Worm (Caenorhabditis elegans) whole organism, late embryonic: ENCODE measurements around the gene sma-2.

Experiments
- ama-1 ChIP-seq: fragments of 150-350 bp; optimal IDR thresholded peaks from 2 replicates; lab custom pipeline; 2014
- ceh-14 ChIP-seq: sonication (generic microtip); optimal IDR thresholded peaks from 2 replicates; lab custom pipeline; 2016; ENCODE audit warnings: missing genotype, missing genetic modification characterization, missing compliant biosample characterization
- elt-2 ChIP-seq: sonication (generic microtip); optimal IDR thresholded peaks from 2 replicates; lab custom pipeline; 2016; ENCODE audit warnings: missing genetic modification reagents, missing genetic modification characterization, missing compliant biosample characterization
- ref-2 ChIP-seq: sonication (generic microtip); optimal IDR thresholded peaks from 2 replicates; lab custom pipeline; 2016; ENCODE audit warnings: missing genetic modification characterization, missing compliant biosample characterization
- unc-3 ChIP-seq, 2 experiments: fragments of 200-800 bp in 1 of 2; sonication (Bioruptor generic) in 1 of 2; sonication (generic microtip) in 1 of 2; conservative IDR thresholded peaks in 1 of 2; optimal IDR thresholded peaks in 1 of 2; 2 replicates each; pipeline versions ENCODE4 v1.3.6 to Lab custom; 2016 to 2022; ENCODE audit warnings: missing compliant biosample characterization in 2 of 2, missing genetic modification characterization in 2 of 2, missing genetic modification reagents in 1 of 2
- zip-5 ChIP-seq: sonication (generic microtip); optimal IDR thresholded peaks from 2 replicates; lab custom pipeline; 2016; ENCODE audit warnings: missing genetic modification characterization, missing compliant biosample characterization

DNA sequence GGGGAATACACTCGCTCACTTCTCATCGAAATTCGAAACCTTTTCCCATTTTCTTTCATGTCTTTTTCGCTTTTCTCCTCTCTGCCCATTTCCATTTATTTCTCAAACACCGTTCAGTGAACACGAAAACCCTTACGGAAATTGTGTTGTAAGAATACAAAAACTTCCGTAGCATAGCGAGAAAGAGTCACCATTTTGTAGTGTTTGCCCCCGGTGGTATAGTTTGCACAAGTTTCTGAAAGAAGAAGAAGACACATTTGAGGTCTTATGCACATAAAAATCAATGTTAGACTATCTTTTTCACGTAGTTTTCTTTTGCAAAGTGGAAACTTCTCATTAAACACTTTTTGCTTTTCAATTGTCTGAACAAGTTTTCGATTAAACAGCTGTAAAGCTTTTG lies 30.4 kb upstream of the sma-2 start:
- TF ChIP-seq ceh-14 (no peak), elt-2 (tag; lab: Kevin White, UChicago) (no peak), unc-3 (GFP tag; conservative IDR thresholded peaks at IDR 0.05; lab: Robert Waterston, UW) (no peak), unc-3 (tag; optimal IDR thresholded peaks at IDR 0.05; lab: Kevin White, UChicago) (no peak), ama-1 (no peak), ref-2 (no peak), zip-5 (no peak)
